Worm (Caenorhabditis elegans) whole organism, L2 larva: ENCODE data around the gene fem-1.

Experiments used
- C34F6.9 ChIP-seq: fragments of 150-350 bp; optimal IDR thresholded peaks from 2 replicates; lab custom pipeline; 2014; ENCODE audit warnings: missing biosample characterization, missing genetic modification characterization
- F13H6.1 ChIP-seq: sonication (generic microtip); optimal IDR thresholded peaks from 2 replicates; lab custom pipeline; 2016; ENCODE audit warnings: missing genetic modification characterization, missing compliant biosample characterization
- R02D3.7 ChIP-seq: fragments of 150-350 bp; optimal IDR thresholded peaks from 2 replicates; lab custom pipeline; 2014; ENCODE audit warnings: missing biosample characterization, missing genetic modification characterization
- Y55F3AM.14 ChIP-seq: fragments of 200-800 bp; sonication (Bioruptor generic); optimal IDR thresholded peaks from 2 replicates; lab custom pipeline; 2018; ENCODE audit warnings: mild to moderate bottlenecking, missing genetic modification characterization, missing compliant biosample characterization
- alr-1 ChIP-seq: fragments of 150-350 bp; optimal IDR thresholded peaks from 2 replicates; lab custom pipeline; 2014; ENCODE audit warnings: missing biosample characterization, missing genetic modification characterization
- aly-2 ChIP-seq: fragments of 150-350 bp; optimal IDR thresholded peaks from 2 replicates; lab custom pipeline; 2014; ENCODE audit warnings: missing biosample characterization, missing genetic modification characterization
- ama-1 ChIP-seq: fragments of 150-350 bp; optimal IDR thresholded peaks from 2 replicates; lab custom pipeline; 2018; ENCODE audit warnings: inconsistent platforms
- blmp-1 ChIP-seq: sonication (generic microtip); optimal IDR thresholded peaks from 2 replicates; lab custom pipeline; 2017; ENCODE audit warnings: missing genetic modification characterization, mild to moderate bottlenecking, missing compliant biosample characterization, antibody characterized with exemption, moderate library complexity; ENCODE audit not compliant: insufficient read depth
- ceh-82 ChIP-seq: fragments of 150-350 bp; optimal IDR thresholded peaks from 2 replicates; lab custom pipeline; 2014; ENCODE audit warnings: missing biosample characterization, missing genetic modification characterization
- crh-2 ChIP-seq: sonication (generic microtip); optimal IDR thresholded peaks from 2 replicates; lab custom pipeline; 2017; ENCODE audit warnings: missing biosample characterization, missing genetic modification characterization
- egl-27 ChIP-seq: sonication (generic microtip); optimal IDR thresholded peaks from 3 replicates; lab custom pipeline; 2017; ENCODE audit warnings: missing biosample characterization, missing genetic modification reagents, missing genetic modification characterization
- fos-1 ChIP-seq: fragments of 150-350 bp; optimal IDR thresholded peaks from 2 replicates; lab custom pipeline; 2014; ENCODE audit warnings: missing biosample characterization, missing genetic modification characterization
- gmeb-1 ChIP-seq: fragments of 150-350 bp; optimal IDR thresholded peaks from 2 replicates; lab custom pipeline; 2014; ENCODE audit warnings: missing biosample characterization, missing genetic modification characterization
- lin-11 ChIP-seq: fragments of 150-350 bp; sonication (generic microtip); optimal IDR thresholded peaks from 2 replicates; lab custom pipeline; 2014; ENCODE audit warnings: missing biosample characterization, missing genetic modification characterization, inconsistent platforms, mixed read lengths
- lin-13 ChIP-seq: fragments of 150-350 bp; optimal IDR thresholded peaks from 2 replicates; lab custom pipeline; 2014; ENCODE audit warnings: missing biosample characterization, missing genetic modification reagents, missing genetic modification characterization
- lsy-2 ChIP-seq, 2 experiments: fragments of 150-350 bp in 1 of 2; sonication (generic microtip) in 1 of 2; optimal IDR thresholded peaks; 2 replicates each; lab custom pipeline; 2014 to 2017; ENCODE audit warnings: missing biosample characterization in 2 of 2, missing genetic modification characterization in 2 of 2
- mab-5 ChIP-seq: fragments of 150-350 bp; optimal IDR thresholded peaks from 2 replicates; lab custom pipeline; 2014; ENCODE audit warnings: missing biosample characterization, missing genetic modification characterization
- mdl-1 ChIP-seq, 2 experiments: fragments of 150-350 bp in 1 of 2; sonication (generic microtip) in 1 of 2; optimal IDR thresholded peaks; 2 replicates each; lab custom pipeline; 2017; ENCODE audit warnings: missing biosample characterization in 2 of 2, missing genetic modification characterization in 2 of 2
- nhr-10 ChIP-seq: sonication (generic microtip); optimal IDR thresholded peaks from 2 replicates; lab custom pipeline; 2017; ENCODE audit warnings: missing biosample characterization, missing genetic modification characterization
- nhr-11 ChIP-seq: fragments of 150-350 bp; optimal IDR thresholded peaks from 2 replicates; lab custom pipeline; 2014; ENCODE audit warnings: missing biosample characterization, missing genetic modification characterization
- nhr-129 ChIP-seq: fragments of 150-350 bp; optimal IDR thresholded peaks from 2 replicates; lab custom pipeline; 2014; ENCODE audit warnings: missing biosample characterization, missing genetic modification characterization
- nhr-23 ChIP-seq: fragments of 150-350 bp; optimal IDR thresholded peaks from 2 replicates; lab custom pipeline; 2014; ENCODE audit warnings: missing biosample characterization, missing genetic modification reagents, missing genetic modification characterization
- nhr-237 ChIP-seq: fragments of 150-350 bp; optimal IDR thresholded peaks from 2 replicates; lab custom pipeline; 2014; ENCODE audit warnings: missing biosample characterization, missing genetic modification characterization
- nhr-25 ChIP-seq: fragments of 150-350 bp; sonication (generic microtip); optimal IDR thresholded peaks from 3 replicates; lab custom pipeline; 2014; ENCODE audit warnings: missing biosample characterization, missing genetic modification characterization
- nhr-6 ChIP-seq: fragments of 150-350 bp; optimal IDR thresholded peaks from 2 replicates; lab custom pipeline; 2014; ENCODE audit warnings: missing biosample characterization, missing genetic modification characterization
- peb-1 ChIP-seq: fragments of 150-350 bp; optimal IDR thresholded peaks from 2 replicates; lab custom pipeline; 2014; ENCODE audit warnings: missing biosample characterization, missing genetic modification characterization
- sem-4 ChIP-seq: fragments of 150-350 bp; optimal IDR thresholded peaks from 2 replicates; lab custom pipeline; 2014; ENCODE audit warnings: missing biosample characterization, missing genetic modification reagents, missing genetic modification characterization
- skn-1 ChIP-seq: sonication (generic microtip); optimal IDR thresholded peaks from 2 replicates; lab custom pipeline; 2017; ENCODE audit warnings: missing biosample characterization, missing genetic modification characterization
- sma-9 ChIP-seq, 2 experiments: fragments of 150-350 bp in 1 of 2; sonication (generic microtip) in 1 of 2; optimal IDR thresholded peaks; 2 replicates each; lab custom pipeline; 2014 to 2016; ENCODE audit warnings: missing genetic modification characterization in 2 of 2, mild to moderate bottlenecking in 1 of 2, missing biosample characterization in 1 of 2, missing compliant biosample characterization in 1 of 2, missing genetic modification reagents in 1 of 2, moderate library complexity in 1 of 2
- snpc-4 ChIP-seq: fragments of 150-350 bp; optimal IDR thresholded peaks from 2 replicates; lab custom pipeline; 2014; ENCODE audit warnings: missing biosample characterization, missing genetic modification characterization
- ztf-11 ChIP-seq: sonication (generic microtip); optimal IDR thresholded peaks from 2 replicates; lab custom pipeline; 2017; ENCODE audit warnings: missing biosample characterization, missing genetic modification characterization
- ztf-4 ChIP-seq: fragments of 150-350 bp; optimal IDR thresholded peaks from 2 replicates; lab custom pipeline; 2014; ENCODE audit warnings: missing biosample characterization, missing genetic modification characterization

Gene fem-1

DNA sequence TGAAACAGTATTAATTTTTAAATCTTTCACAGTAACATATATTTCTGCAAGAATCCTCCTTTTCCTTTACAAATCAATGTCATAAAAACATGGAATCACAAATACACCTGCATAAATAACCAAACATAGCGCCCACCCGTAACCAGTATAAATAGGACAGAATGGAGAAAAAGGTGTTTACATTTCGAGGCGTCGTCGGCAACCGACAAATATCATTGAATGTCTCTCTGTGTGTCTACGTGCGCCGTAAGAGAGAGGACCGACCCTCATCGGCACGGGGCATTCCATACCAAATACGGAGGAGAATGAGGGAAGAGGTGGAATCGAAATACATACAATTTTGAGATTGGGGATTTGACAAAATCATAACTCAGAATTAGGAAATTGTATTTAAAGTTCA lies 27.3 kb upstream of the fem-1 start:
- TF ChIP-seq nhr-25 (tag; lab: Kevin White, UChicago) (peak; percentile 16), nhr-129 (tag; lab: Kevin White, UChicago) (peak; percentile 29), C34F6.9 (tag; lab: Kevin White, UChicago) (no peak), snpc-4 (peak; percentile 15), sma-9 (GFP tag; optimal IDR thresholded peaks at IDR 0.05; lab: Kevin White, UChicago) (no peak), sma-9 (tag; optimal IDR thresholded peaks at IDR 0.05; lab: Kevin White, UChicago) (no peak)

DNA sequence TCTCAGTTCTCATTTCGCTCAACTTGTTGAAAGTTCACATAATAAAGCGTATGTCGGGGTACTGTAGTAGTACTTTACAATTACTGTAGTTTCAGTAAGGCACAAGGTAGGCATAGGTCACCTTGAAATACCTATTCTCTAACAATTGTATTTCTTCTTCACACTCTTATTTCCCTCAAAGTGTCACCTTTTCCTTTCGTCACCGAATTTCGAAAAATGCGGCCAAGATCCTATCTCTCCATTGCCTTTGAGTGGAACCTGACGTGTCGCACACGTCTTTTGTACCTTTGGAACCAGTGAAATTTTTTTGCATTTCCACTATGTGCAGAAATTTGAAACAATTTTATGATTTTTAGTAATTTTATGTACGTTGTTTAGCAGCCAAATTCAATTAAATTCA lies 26.5 kb upstream of the fem-1 start:
- TF ChIP-seq nhr-129 (tag; lab: Kevin White, UChicago) (no peak), fos-1 (tag; lab: Kevin White, UChicago) (no peak), ztf-4 (tag; lab: Kevin White, UChicago) (no peak), nhr-25 (tag; lab: Kevin White, UChicago) (no peak), Y55F3AM.14 (no peak), nhr-23 (tag; lab: Kevin White, UChicago) (no peak)

DNA sequence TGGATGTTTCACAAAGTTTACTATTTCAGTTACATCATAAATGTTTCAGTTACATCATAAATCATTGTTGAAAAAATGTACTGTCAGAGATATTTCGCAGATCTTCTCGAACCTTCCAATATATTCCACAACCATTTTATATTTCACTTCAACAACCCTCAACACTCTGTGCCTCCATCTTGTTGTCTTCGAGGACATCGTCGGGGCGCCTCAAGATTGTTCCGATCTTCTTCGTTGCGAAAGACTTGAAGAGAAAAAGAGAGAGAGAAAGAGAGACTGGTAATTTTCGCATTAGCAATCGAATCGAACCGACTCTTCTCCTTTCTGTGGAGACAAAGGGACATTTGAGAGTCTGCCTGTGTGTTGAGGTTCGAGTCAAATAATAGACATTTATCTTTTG lies 25.5 kb upstream of the fem-1 start:
- TF ChIP-seq R02D3.7 (tag; lab: Kevin White, UChicago) (no peak), nhr-25 (tag; lab: Kevin White, UChicago) (peak; percentile 87), mab-5 (tag; lab: Kevin White, UChicago) (no peak), gmeb-1 (tag; lab: Kevin White, UChicago) (no peak), egl-27 (tag; lab: Kevin White, UChicago) (no peak), ztf-4 (tag; lab: Kevin White, UChicago) (no peak), snpc-4 (no peak), nhr-11 (tag; lab: Kevin White, UChicago) (no peak), sem-4 (tag; lab: Kevin White, UChicago) (no peak), nhr-129 (tag; lab: Kevin White, UChicago) (no peak), blmp-1 (tag; lab: Kevin White, UChicago) (no peak), nhr-6 (tag; lab: Kevin White, UChicago) (peak; percentile 28), skn-1 (tag; lab: Kevin White, UChicago) (no peak), crh-2 (no peak), lin-11 (no peak), alr-1 (tag; lab: Kevin White, UChicago) (no peak), nhr-23 (tag; lab: Kevin White, UChicago) (no peak), nhr-237 (tag; lab: Kevin White, UChicago) (no peak), peb-1 (tag; lab: Kevin White, UChicago) (no peak), lsy-2 (tag; optimal IDR thresholded peaks at IDR 0.05; lab: Kevin White, UChicago) (peak in 1 of 2 experiments; percentile 39)

DNA sequence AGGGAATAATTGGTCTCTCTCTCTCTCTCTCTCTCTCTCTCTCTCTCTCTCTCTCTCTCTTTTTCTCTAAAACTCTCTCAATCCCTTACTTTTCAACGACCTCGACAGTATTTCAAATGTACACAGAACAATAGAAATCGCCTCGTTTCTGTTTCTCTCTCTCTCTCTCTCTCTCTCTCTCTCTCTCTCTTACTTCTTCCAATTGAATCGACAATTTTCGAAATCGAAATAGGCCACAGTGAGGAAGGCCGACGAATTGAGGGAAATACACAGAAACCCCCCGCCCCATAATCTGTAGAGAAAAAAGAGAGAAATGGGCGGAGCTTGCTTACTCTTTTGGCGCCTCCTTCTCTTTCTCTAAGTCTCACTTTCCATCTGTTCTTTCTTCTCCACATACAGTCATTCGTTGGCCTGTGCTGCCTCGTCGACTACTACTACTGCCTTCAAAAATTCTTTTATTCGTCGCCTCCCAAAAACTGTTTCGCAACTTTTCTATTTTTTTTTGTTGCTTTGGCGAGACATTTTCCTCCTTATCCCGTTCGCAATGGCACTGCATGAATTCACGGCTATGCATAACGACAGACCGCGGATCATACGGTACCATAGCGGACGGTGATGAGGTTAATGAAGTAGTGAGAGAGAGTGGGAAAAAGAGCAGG lies 23.9 kb upstream of the fem-1 start:
- TF ChIP-seq lin-13 (GFP tag; lab: Kevin White, UChicago) (peak; percentile 34), nhr-129 (tag; lab: Kevin White, UChicago) (peak; percentile 55), nhr-6 (tag; lab: Kevin White, UChicago) (peak; percentile 33), skn-1 (tag; lab: Kevin White, UChicago) (no peak), C34F6.9 (tag; lab: Kevin White, UChicago) (peak; percentile 26), sem-4 (tag; lab: Kevin White, UChicago) (peak; percentile 55), crh-2 (peak; percentile 31), sma-9 (GFP tag; optimal IDR thresholded peaks at IDR 0.05; lab: Kevin White, UChicago) (no peak), sma-9 (tag; optimal IDR thresholded peaks at IDR 0.05; lab: Kevin White, UChicago) (no peak), fos-1 (tag; lab: Kevin White, UChicago) (peak; percentile 21), F13H6.1 (tag; lab: Kevin White, UChicago) (peak; percentile 71), ama-1 (lab: Kevin White, UChicago) (peak; percentile 89), ceh-82 (tag; lab: Kevin White, UChicago) (no peak), gmeb-1 (tag; lab: Kevin White, UChicago) (peak; percentile 49), lsy-2 (tag; optimal IDR thresholded peaks at IDR 0.05; lab: Kevin White, UChicago) (peak in 1 of 2 experiments; percentile 50), blmp-1 (tag; lab: Kevin White, UChicago) (peak; percentile 64), nhr-25 (tag; lab: Kevin White, UChicago) (peak; percentile 91), egl-27 (tag; lab: Kevin White, UChicago) (peak; percentile 41), aly-2 (no peak)

DNA sequence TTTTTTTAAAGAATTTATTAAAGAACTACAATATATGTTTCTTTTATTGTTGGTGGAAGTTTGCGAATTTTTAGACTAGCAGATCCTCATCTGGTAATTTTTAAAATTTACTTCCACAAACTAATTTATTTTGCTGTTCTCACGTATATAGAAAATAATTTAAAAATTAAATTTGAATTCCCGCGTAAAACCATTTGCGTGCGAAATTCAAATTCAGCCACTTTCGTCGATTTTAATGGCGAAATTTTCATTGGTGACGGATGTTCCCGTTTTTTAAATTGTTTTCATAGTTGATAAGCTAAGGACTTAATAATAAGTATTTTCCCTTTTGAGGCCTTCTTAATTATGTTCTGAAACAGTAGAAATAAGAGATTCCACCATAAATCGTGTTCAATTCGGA lies 23.3 kb upstream of the fem-1 start:
- TF ChIP-seq nhr-237 (tag; lab: Kevin White, UChicago): no peak
- TF ChIP-seq fos-1 (tag; lab: Kevin White, UChicago): no peak
- no peak for TF ChIP-seq nhr-10
- TF ChIP-seq gmeb-1 (tag; lab: Kevin White, UChicago): no peak
- no peak for TF ChIP-seq ztf-11 (tag; lab: Kevin White, UChicago)
- no peak for TF ChIP-seq crh-2
- no peak for TF ChIP-seq mdl-1 (tag; optimal IDR thresholded peaks at IDR 0.05; lab: Kevin White, UChicago)
- TF ChIP-seq, all 48 proteins: peak for 0
